Fruit fly (Drosophila melanogaster) whole organism, embryonic: ENCODE measurements around the gene VGlut.
A peak's percentile ranks its signal among the peaks of the same experiment; 100 is the strongest.

Source experiments
- Aef1 ChIP-seq: fragments of 200-800 bp; sonication (Bioruptor generic); IDR thresholded peaks from 3 replicates; pipeline ENCODE4 v1.3.6; 2022; ENCODE audit warnings: missing biosample characterization, missing genetic modification characterization
- CG10321 ChIP-seq: fragments of 200-800 bp; sonication (Bioruptor generic); IDR thresholded peaks from 2 replicates; pipeline ENCODE4 v1.3.6; 2022; ENCODE audit warnings: missing biosample characterization, missing genetic modification characterization
- CG11085 ChIP-seq: fragments of 200-800 bp; sonication (Bioruptor generic); IDR thresholded peaks from 2 replicates; pipeline ENCODE4 v1.3.6; 2022; ENCODE audit warnings: missing biosample characterization, missing genetic modification characterization
- CG11398 ChIP-seq: fragments of 200-800 bp; sonication (Bioruptor generic); optimal IDR thresholded peaks from 2 replicates; lab custom pipeline; 2016; ENCODE audit warnings: missing biosample characterization, missing genetic modification characterization
- CG12391 ChIP-seq: fragments of 200-800 bp; sonication (Bioruptor generic); optimal IDR thresholded peaks from 3 replicates; lab custom pipeline; 2018; ENCODE audit warnings: missing biosample characterization, mild to moderate bottlenecking, missing genetic modification characterization, moderate library complexity
- CG13296 ChIP-seq: fragments of 200-800 bp; sonication (Bioruptor generic); optimal IDR thresholded peaks from 3 replicates; lab custom pipeline; 2018; ENCODE audit warnings: missing biosample characterization, mild to moderate bottlenecking, missing genetic modification characterization
- CG13624 ChIP-seq: fragments of 200-800 bp; sonication (Bioruptor generic); optimal IDR thresholded peaks from 2 replicates; lab custom pipeline; 2016; ENCODE audit warnings: missing biosample characterization, missing genetic modification characterization
- CG15073 ChIP-seq: fragments of 200-800 bp; sonication (Bioruptor generic); optimal IDR thresholded peaks from 2 replicates; lab custom pipeline; 2016; ENCODE audit warnings: missing biosample characterization, missing genetic modification characterization
- CG1529 ChIP-seq: fragments of 200-800 bp; sonication (Bioruptor generic); optimal IDR thresholded peaks from 3 replicates; lab custom pipeline; 2018; ENCODE audit warnings: missing biosample characterization, missing genetic modification characterization
- CG17186 ChIP-seq: fragments of 200-800 bp; sonication (Bioruptor generic); optimal IDR thresholded peaks from 3 replicates; lab custom pipeline; 2017; ENCODE audit warnings: missing biosample characterization, missing genetic modification reagents, missing genetic modification characterization
- CG17361 ChIP-seq: fragments of 200-800 bp; sonication (Bioruptor generic); IDR thresholded peaks from 3 replicates; pipeline ENCODE4 v1.3.6; 2022; ENCODE audit warnings: missing biosample characterization, missing genetic modification characterization
- CG1832 ChIP-seq: fragments of 200-800 bp; sonication (Bioruptor generic); optimal IDR thresholded peaks from 2 replicates; lab custom pipeline; 2017; ENCODE audit warnings: missing biosample characterization, mild to moderate bottlenecking, missing genetic modification characterization, inconsistent platforms
- CG18599 ChIP-seq: fragments of 200-800 bp; sonication (Bioruptor generic); optimal IDR thresholded peaks from 3 replicates; lab custom pipeline; 2017; ENCODE audit warnings: missing biosample characterization, missing genetic modification characterization, mild to moderate bottlenecking, moderate library complexity, missing genetic modification reagents
- CG31224 ChIP-seq: fragments of 200-800 bp; sonication (Bioruptor generic); IDR thresholded peaks from 2 replicates; pipeline ENCODE4 v1.3.6; 2022; ENCODE audit warnings: missing biosample characterization, missing genetic modification characterization
- CG32767 ChIP-seq: fragments of 200-800 bp; sonication (Bioruptor generic); IDR thresholded peaks from 2 replicates; pipeline ENCODE4 v1.3.6; 2022; ENCODE audit warnings: missing biosample characterization, missing genetic modification characterization
- CG43689 ChIP-seq: fragments of 200-800 bp; sonication (Bioruptor generic); IDR thresholded peaks from 2 replicates; pipeline ENCODE4 v1.3.6; 2022; ENCODE audit warnings: missing biosample characterization, missing genetic modification characterization
- CG4854 ChIP-seq: fragments of 200-800 bp; sonication (Bioruptor generic); optimal IDR thresholded peaks from 2 replicates; lab custom pipeline; 2016; ENCODE audit warnings: missing biosample characterization, missing genetic modification characterization, inconsistent platforms
- CG9215 ChIP-seq: fragments of 200-800 bp; sonication (Bioruptor generic); IDR thresholded peaks from 2 replicates; pipeline ENCODE4 v1.3.6; 2022; ENCODE audit warnings: missing biosample characterization, missing genetic modification characterization
- CHES-1-like ChIP-seq: fragments of 200-800 bp; sonication (Bioruptor generic); optimal IDR thresholded peaks from 2 replicates; lab custom pipeline; 2016; ENCODE audit warnings: missing biosample characterization, missing genetic modification characterization
- CoRest ChIP-seq: fragments of 200-800 bp; sonication (Bioruptor generic); optimal IDR thresholded peaks from 3 replicates; lab custom pipeline; 2018; ENCODE audit warnings: missing biosample characterization, mild to moderate bottlenecking, missing genetic modification characterization, moderate library complexity
- Dek ChIP-seq: fragments of 200-800 bp; sonication (Bioruptor generic); optimal IDR thresholded peaks from 3 replicates; lab custom pipeline; 2019; ENCODE audit warnings: missing biosample characterization, mild to moderate bottlenecking, missing genetic modification characterization, moderate library complexity
- Hey ChIP-seq: fragments of 200-800 bp; sonication (Bioruptor generic); optimal IDR thresholded peaks from 3 replicates; lab custom pipeline; 2018; ENCODE audit warnings: missing biosample characterization, mild to moderate bottlenecking, missing genetic modification characterization
- NfI ChIP-seq: fragments of 200-800 bp; sonication (Bioruptor generic); optimal IDR thresholded peaks from 3 replicates; lab custom pipeline; 2018; ENCODE audit warnings: missing biosample characterization, mild to moderate bottlenecking, missing genetic modification characterization, moderate library complexity
- Stat92E ChIP-seq, 3 experiments: fragments of >200 bp in 2 of 3; fragments of 200-800 bp in 1 of 3; sonication (Bioruptor generic) in 1 of 3; optimal IDR thresholded peaks; 2 replicates each; lab custom pipeline; 2017 to 2019; ENCODE audit warnings: missing biosample characterization in 3 of 3, missing genetic modification characterization in 3 of 3, mild to moderate bottlenecking in 1 of 3, moderate library complexity in 1 of 3
- cad ChIP-seq: fragments of >200 bp; optimal IDR thresholded peaks from 2 replicates; lab custom pipeline; 2017; ENCODE audit warnings: missing biosample characterization, missing genetic modification characterization
- crol ChIP-seq: fragments of 200-800 bp; sonication (Bioruptor generic); IDR thresholded peaks from 2 replicates; pipeline ENCODE4 v1.3.6; 2022; ENCODE audit warnings: missing biosample characterization, missing genetic modification characterization
- ewg ChIP-seq: fragments of 200-800 bp; sonication (Bioruptor generic); optimal IDR thresholded peaks from 3 replicates; lab custom pipeline; 2017; ENCODE audit warnings: mild to moderate bottlenecking, missing biosample characterization, missing genetic modification reagents, missing genetic modification characterization
- ftz-f1 ChIP-seq: fragments of 200-800 bp; sonication (Bioruptor generic); optimal IDR thresholded peaks from 2 replicates; lab custom pipeline; 2016; ENCODE audit warnings: missing biosample characterization, missing genetic modification characterization
- fu2 ChIP-seq: fragments of 200-800 bp; sonication (Bioruptor generic); optimal IDR thresholded peaks from 2 replicates; lab custom pipeline; 2016; ENCODE audit warnings: missing biosample characterization, missing genetic modification characterization
- gce ChIP-seq: fragments of 200-800 bp; sonication (Bioruptor generic); IDR thresholded peaks from 3 replicates; pipeline ENCODE4 v1.3.6; 2022; ENCODE audit warnings: missing biosample characterization, missing genetic modification characterization
- gsb-n ChIP-seq: fragments of 200-800 bp; sonication (Bioruptor generic); optimal IDR thresholded peaks from 3 replicates; lab custom pipeline; 2018; ENCODE audit warnings: missing biosample characterization, mild to moderate bottlenecking, missing genetic modification characterization
- h ChIP-seq: fragments of >200 bp; optimal IDR thresholded peaks from 2 replicates; lab custom pipeline; 2017
- ham ChIP-seq: fragments of 200-800 bp; sonication (Bioruptor generic); IDR thresholded peaks from 2 replicates; pipeline ENCODE4 v1.3.6; 2022; ENCODE audit warnings: missing biosample characterization, missing genetic modification characterization
- kay ChIP-seq: fragments of 200-800 bp; sonication (Bioruptor generic); optimal IDR thresholded peaks from 2 replicates; lab custom pipeline; 2016; ENCODE audit warnings: missing biosample characterization, missing genetic modification characterization
- lmd ChIP-seq: fragments of 200-800 bp; sonication (Bioruptor generic); IDR thresholded peaks from 2 replicates; pipeline ENCODE4 v1.3.6; 2022; ENCODE audit warnings: missing biosample characterization, missing genetic modification characterization
- nom ChIP-seq: fragments of 200-800 bp; sonication (Bioruptor generic); optimal IDR thresholded peaks from 2 replicates; lab custom pipeline; 2017; ENCODE audit warnings: missing biosample characterization, missing genetic modification characterization, mild to moderate bottlenecking, moderate library complexity, missing genetic modification reagents
- odd ChIP-seq: fragments of 200-800 bp; sonication (Bioruptor generic); optimal IDR thresholded peaks from 2 replicates; lab custom pipeline; 2017; ENCODE audit warnings: missing biosample characterization, mild to moderate bottlenecking, missing genetic modification characterization
- sim ChIP-seq: fragments of 200-800 bp; sonication (Bioruptor generic); IDR thresholded peaks from 2 replicates; pipeline ENCODE4 v1.3.6; 2022; ENCODE audit warnings: missing biosample characterization, missing genetic modification characterization
- sima ChIP-seq: fragments of 200-800 bp; sonication (Bioruptor generic); optimal IDR thresholded peaks from 2 replicates; lab custom pipeline; 2016; ENCODE audit warnings: missing biosample characterization, missing genetic modification characterization
- slou ChIP-seq: fragments of 200-800 bp; sonication (Bioruptor generic); optimal IDR thresholded peaks from 3 replicates; lab custom pipeline; 2016; ENCODE audit warnings: missing biosample characterization, missing genetic modification characterization
- sna ChIP-seq: fragments of 200-800 bp; sonication (Bioruptor generic); IDR thresholded peaks from 2 replicates; pipeline ENCODE4 v1.3.6; 2022; ENCODE audit warnings: missing biosample characterization, missing genetic modification characterization; ENCODE audit not compliant: partially characterized antibody
- so ChIP-seq: fragments of 200-800 bp; sonication (Bioruptor generic); IDR thresholded peaks from 3 replicates; pipeline ENCODE4 v1.3.6; 2022; ENCODE audit warnings: missing biosample characterization, missing genetic modification characterization
- ssp ChIP-seq: fragments of 200-800 bp; sonication (Bioruptor generic); IDR thresholded peaks from 2 replicates; pipeline ENCODE4 v1.3.6; 2022; ENCODE audit warnings: missing biosample characterization, missing genetic modification characterization
- sug ChIP-seq: fragments of 200-800 bp; optimal IDR thresholded peaks from 2 replicates; lab custom pipeline; 2019; ENCODE audit warnings: missing biosample characterization, mild to moderate bottlenecking, missing genetic modification characterization, moderate library complexity
- tio ChIP-seq: fragments of 200-800 bp; sonication (Bioruptor generic); optimal IDR thresholded peaks from 2 replicates; lab custom pipeline; 2017; ENCODE audit warnings: missing biosample characterization, missing genetic modification characterization, inconsistent platforms
- tll ChIP-seq, 2 experiments: fragments of 200-800 bp in 1 of 2; fragments of >200 bp in 1 of 2; sonication (Bioruptor generic) in 1 of 2; optimal IDR thresholded peaks; 2 replicates each; lab custom pipeline; 2017 to 2019; ENCODE audit warnings: missing biosample characterization in 2 of 2, missing genetic modification characterization in 2 of 2, mild to moderate bottlenecking in 1 of 2, moderate library complexity in 1 of 2
- vvl ChIP-seq: fragments of 200-800 bp; sonication (Bioruptor generic); IDR thresholded peaks from 2 replicates; pipeline ENCODE4 v1.3.6; 2022; ENCODE audit warnings: missing biosample characterization, missing genetic modification characterization
- wek ChIP-seq: fragments of 200-800 bp; sonication (Bioruptor generic); optimal IDR thresholded peaks from 3 replicates; lab custom pipeline; 2018; ENCODE audit warnings: missing biosample characterization, mild to moderate bottlenecking, missing genetic modification characterization, moderate library complexity

Gene VGlut

dm6 chr2L:2373818-2374746 lies 26.0 kb upstream of the VGlut start, which contains the start of the genes CG3609 and CG15390 (continued):
- TF ChIP-seq Hey (tag; lab: Kevin White, UChicago), result peak; percentile 57
- TF ChIP-seq CG9215, result peak; percentile 68
- peak; percentile 94 for TF ChIP-seq CHES-1-like (GFP tag; lab: Kevin White, UChicago)
- peak; percentile 85 for TF ChIP-seq sug (tag; lab: Kevin White, UChicago)
- peak; percentile 86 for TF ChIP-seq NfI
- peak; percentile 23 for TF ChIP-seq CG1529 (GFP tag; lab: Kevin White, UChicago)
- peak; percentile 96 for TF ChIP-seq CG13624 (GFP tag; lab: Kevin White, UChicago)
- no peak for TF ChIP-seq CG15073 (GFP tag; lab: Kevin White, UChicago)
- peak; percentile 23 for TF ChIP-seq tio
- peak; percentile 64 for TF ChIP-seq CG13296
- peak; percentile 62 for TF ChIP-seq CoRest
- no peak for TF ChIP-seq ssp (GFP tag; lab: Robert Waterston, UW)
- peak; percentile 54 for TF ChIP-seq gsb-n (tag; lab: Kevin White, UChicago)
- TF ChIP-seq so (GFP tag; lab: Robert Waterston, UW), result no peak; the same call in 2 of the 3 replicates
- peak; percentile 62 for TF ChIP-seq CG32767
- no peak for TF ChIP-seq h (lab: Kevin White, UChicago)
- no peak for TF ChIP-seq crol
- 0 out of 2 replicates have a peak, but pooled peaks have one; percentile 13 for TF ChIP-seq CG10321 (GFP tag; lab: Robert Waterston, UW)
- peak; percentile 83 for TF ChIP-seq fu2 (GFP tag; lab: Kevin White, UChicago)
- peak; percentile 70 for TF ChIP-seq CG31224 (GFP tag; lab: Robert Waterston, UW)
- TF ChIP-seq sna (GFP tag; lab: Robert Waterston, UW), result no peak
- TF ChIP-seq gce (GFP tag; lab: Robert Waterston, UW), result peak; percentile 44; the same call in 1 of the 3 replicates
- peak; percentile 82 for TF ChIP-seq Dek (tag; lab: Kevin White, UChicago)
- TF ChIP-seq CG4854 (GFP tag; lab: Kevin White, UChicago), result peak; percentile 73
- peak; percentile 3 for TF ChIP-seq odd (GFP tag; lab: Kevin White, UChicago)
- peak; percentile 45 for TF ChIP-seq ewg (GFP tag; lab: Kevin White, UChicago)
- TF ChIP-seq lmd, result peak; percentile 73
- TF ChIP-seq CG17361 (GFP tag; lab: Robert Waterston, UW), result peak; percentile 69; the same call in 2 of the 3 replicates
- peak; percentile 88 for TF ChIP-seq CG18599
- 0 out of 2 replicates have a peak, but pooled peaks have one; percentile 9 for TF ChIP-seq CG43689 (GFP tag; lab: Robert Waterston, UW)
- peak; percentile 45; the same call in 1 of the 3 replicates for TF ChIP-seq Aef1 (GFP tag; lab: Robert Waterston, UW)
- TF ChIP-seq tll (GFP tag; optimal IDR thresholded peaks at IDR 0.05; lab: Kevin White, UChicago), result no peak
- TF ChIP-seq kay (GFP tag; lab: Kevin White, UChicago), result peak; percentile 80
- TF ChIP-seq sim (GFP tag; lab: Robert Waterston, UW), result peak; percentile 51; the same call in 1 of the 2 replicates
- peak; percentile 94 for TF ChIP-seq vvl (GFP tag; lab: Robert Waterston, UW)
- no peak for TF ChIP-seq cad (GFP tag; lab: Kevin White, UChicago)
- TF ChIP-seq CG1832 (GFP tag; lab: Kevin White, UChicago), result no peak
- TF ChIP-seq Stat92E (GFP tag; optimal IDR thresholded peaks at IDR 0.05; lab: Kevin White, UChicago), result peak in 1 of 3 experiments; percentile 49
- peak; percentile 35 for TF ChIP-seq CG17186 (GFP tag; lab: Kevin White, UChicago)
- TF ChIP-seq sima (GFP tag; lab: Kevin White, UChicago), result peak; percentile 3
- peak; percentile 48 for TF ChIP-seq ftz-f1 (GFP tag; lab: Kevin White, UChicago)
- no peak; the same call in 1 of the 2 replicates for TF ChIP-seq ham (GFP tag; lab: Robert Waterston, UW)
- peak; percentile 83 for TF ChIP-seq nom (GFP tag; lab: Kevin White, UChicago)
- TF ChIP-seq CG11085 (GFP tag; lab: Robert Waterston, UW), result peak; percentile 59; the same call in 1 of the 2 replicates
- TF ChIP-seq CG12391 (tag; lab: Kevin White, UChicago), result peak; percentile 78
- TF ChIP-seq slou, result peak; percentile 51
- TF ChIP-seq CG11398 (GFP tag; lab: Kevin White, UChicago), result peak; percentile 79
- TF ChIP-seq wek (GFP tag; lab: Kevin White, UChicago), result peak; percentile 69
